Worm (Caenorhabditis elegans) whole organism, young adult: ENCODE data around the gene D1086.10.

Source experiments
- F23B12.7 ChIP-seq: sonication (generic microtip); optimal IDR thresholded peaks from 2 replicates; lab custom pipeline; 2017; ENCODE audit warnings: missing genetic modification characterization, mild to moderate bottlenecking, missing compliant biosample characterization, antibody characterized with exemption, moderate library complexity; ENCODE audit not compliant: insufficient read depth
- ama-1 ChIP-seq, 3 experiments: fragments of 150-350 bp in 1 of 3; sonication (generic microtip) in 2 of 3; optimal IDR thresholded peaks; 2 replicates each; lab custom pipeline; 2014 to 2018; ENCODE audit warnings: missing biosample characterization in 2 of 3, missing genetic modification characterization in 2 of 3, missing genetic modification reagents in 2 of 3
- ets-4 ChIP-seq: fragments of 200-800 bp; sonication (Bioruptor generic); optimal IDR thresholded peaks from 2 replicates; lab custom pipeline; 2018; ENCODE audit warnings: mild to moderate bottlenecking, missing genetic modification characterization, missing compliant biosample characterization
- hlh-12 ChIP-seq: sonication (generic microtip); optimal IDR thresholded peaks from 2 replicates; lab custom pipeline; 2016; ENCODE audit warnings: missing genetic modification characterization, missing compliant biosample characterization
- nfyb-1 ChIP-seq: fragments of 200-800 bp; sonication (Bioruptor generic); IDR thresholded peaks from 2 replicates; pipeline ENCODE4 v1.3.6; 2022; ENCODE audit warnings: missing genetic modification reagents, missing genetic modification characterization, missing compliant biosample characterization
- unc-130 ChIP-seq: sonication (generic microtip); optimal IDR thresholded peaks from 2 replicates; lab custom pipeline; 2016; ENCODE audit warnings: missing genetic modification reagents, missing genetic modification characterization, missing compliant biosample characterization
- xnd-1 ChIP-seq: sonication (generic microtip); optimal IDR thresholded peaks from 2 replicates; lab custom pipeline; 2016; ENCODE audit warnings: missing genotype, missing genetic modification reagents, missing genetic modification characterization, missing compliant biosample characterization
- ztf-25 ChIP-seq: fragments of 200-800 bp; sonication (Bioruptor generic); IDR thresholded peaks from 2 replicates; pipeline ENCODE4 v1.3.6; 2022; ENCODE audit warnings: missing genetic modification reagents, missing genetic modification characterization, missing compliant biosample characterization

DNA sequence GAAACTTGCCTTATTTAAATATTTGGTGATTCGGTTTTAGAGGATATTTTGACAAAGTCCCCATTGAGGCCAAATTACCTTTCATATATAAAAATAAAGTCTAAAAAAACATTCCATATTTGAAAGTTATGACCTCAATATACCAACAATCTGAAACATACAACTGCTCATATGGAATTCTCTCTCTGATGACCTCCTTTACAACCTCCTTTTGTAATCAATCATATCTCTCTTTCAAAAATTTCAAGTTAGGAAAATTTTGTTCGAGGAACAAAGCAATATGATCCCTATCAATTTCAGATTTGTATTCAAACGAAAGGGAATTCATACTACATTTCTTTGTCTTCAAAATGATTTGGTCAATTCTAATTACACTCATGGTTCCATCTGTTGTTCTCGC, 3.1 kb upstream of the D1086.10 start, which contains the start of gene D1086.6:
- TF ChIP-seq xnd-1 (no peak), ztf-25 (GFP tag; lab: Robert Waterston, UW) (no peak), unc-130 (GFP tag; lab: Kevin White, UChicago) (no peak), ama-1 (optimal IDR thresholded peaks at IDR 0.05; lab: Kevin White, UChicago) (no peak), ama-1 (GFP tag; optimal IDR thresholded peaks at IDR 0.05; lab: Kevin White, UChicago) (no peak), nfyb-1 (no peak), F23B12.7 (tag; lab: Kevin White, UChicago) (no peak), ets-4 (GFP tag; lab: Kevin White, UChicago) (no peak), hlh-12 (tag; lab: Kevin White, UChicago) (no peak)
